Worm (Caenorhabditis elegans) whole organism, mixed stage, embryonic: ENCODE measurements around the gene K02E2.7.

ENCODE experiments used
- M03D4.4 ChIP-seq: sonication (generic microtip); optimal IDR thresholded peaks from 2 replicates; lab custom pipeline; 2017; ENCODE audit warnings: mild to moderate bottlenecking, missing genetic modification characterization, missing compliant biosample characterization
- bed-3 ChIP-seq: fragments of 200-800 bp; sonication (Bioruptor generic); optimal IDR thresholded peaks from 3 replicates; lab custom pipeline; 2018; ENCODE audit warnings: mild to moderate bottlenecking, missing genetic modification characterization, moderate library complexity, missing compliant biosample characterization
- blmp-1 ChIP-seq: fragments of 150-350 bp; optimal IDR thresholded peaks from 2 replicates; lab custom pipeline; 2014; ENCODE audit warnings: missing biosample characterization, missing genetic modification characterization
- ceh-39 ChIP-seq: fragments of 150-350 bp; optimal IDR thresholded peaks from 2 replicates; lab custom pipeline; 2014; ENCODE audit warnings: missing biosample characterization, missing genetic modification characterization
- ceh-43 ChIP-seq: fragments of 200-800 bp; sonication (Bioruptor generic); optimal IDR thresholded peaks from 2 replicates; lab custom pipeline; 2018; ENCODE audit warnings: mild to moderate bottlenecking, missing genetic modification characterization, moderate library complexity, missing compliant biosample characterization
- ceh-83 ChIP-seq: fragments of 200-800 bp; sonication (Bioruptor generic); optimal IDR thresholded peaks from 2 replicates; lab custom pipeline; 2018; ENCODE audit warnings: mild to moderate bottlenecking, missing genetic modification characterization, missing compliant biosample characterization
- ces-1 ChIP-seq: fragments of 150-350 bp; optimal IDR thresholded peaks from 2 replicates; lab custom pipeline; 2014; ENCODE audit warnings: missing biosample characterization, missing genetic modification reagents, missing genetic modification characterization
- cnd-1 ChIP-seq: fragments of 200-800 bp; sonication (Bioruptor generic); optimal IDR thresholded peaks from 2 replicates; lab custom pipeline; 2018; ENCODE audit warnings: mild to moderate bottlenecking, missing genetic modification characterization, missing compliant biosample characterization
- drap-1 ChIP-seq: fragments of 200-800 bp; sonication (Bioruptor generic); optimal IDR thresholded peaks from 3 replicates; lab custom pipeline; 2018; ENCODE audit warnings: mild to moderate bottlenecking, missing genetic modification characterization, missing compliant biosample characterization
- elt-1 ChIP-seq: sonication (generic microtip); optimal IDR thresholded peaks from 2 replicates; lab custom pipeline; 2017; ENCODE audit warnings: missing genetic modification characterization, mild to moderate bottlenecking, missing compliant biosample characterization, antibody characterized with exemption, moderate library complexity, borderline replicate concordance; ENCODE audit not compliant: insufficient read depth
- elt-3 ChIP-seq: fragments of 150-350 bp; optimal IDR thresholded peaks from 2 replicates; lab custom pipeline; 2014; ENCODE audit warnings: missing biosample characterization, missing genetic modification characterization
- flh-1 ChIP-seq: fragments of 200-800 bp; sonication (Bioruptor generic); optimal IDR thresholded peaks from 2 replicates; lab custom pipeline; 2018; ENCODE audit warnings: mild to moderate bottlenecking, missing genetic modification characterization, moderate library complexity, missing compliant biosample characterization
- ham-2 ChIP-seq: fragments of 200-800 bp; sonication (Bioruptor generic); optimal IDR thresholded peaks from 2 replicates; lab custom pipeline; 2018; ENCODE audit warnings: mild to moderate bottlenecking, missing genetic modification characterization, missing compliant biosample characterization
- hlh-1 ChIP-seq: fragments of 150-350 bp; optimal IDR thresholded peaks from 2 replicates; lab custom pipeline; 2014; ENCODE audit warnings: missing biosample characterization, missing genetic modification reagents, missing genetic modification characterization
- lin-13 ChIP-seq: fragments of 150-350 bp; optimal IDR thresholded peaks from 2 replicates; lab custom pipeline; 2014; ENCODE audit warnings: missing biosample characterization, missing genetic modification characterization
- lin-32 ChIP-seq: fragments of 200-800 bp; sonication (Bioruptor generic); optimal IDR thresholded peaks from 2 replicates; lab custom pipeline; 2018; ENCODE audit warnings: mild to moderate bottlenecking, missing genetic modification characterization, missing compliant biosample characterization
- lsy-2 ChIP-seq: fragments of 150-350 bp; optimal IDR thresholded peaks from 2 replicates; lab custom pipeline; 2014; ENCODE audit warnings: missing biosample characterization, missing genetic modification characterization
- mab-5 ChIP-seq: fragments of 150-350 bp; optimal IDR thresholded peaks from 2 replicates; lab custom pipeline; 2014; ENCODE audit warnings: missing biosample characterization, missing genetic modification characterization
- mep-1 ChIP-seq: fragments of 150-350 bp; optimal IDR thresholded peaks from 2 replicates; lab custom pipeline; 2017; ENCODE audit warnings: missing biosample characterization, missing genetic modification reagents, missing genetic modification characterization, inconsistent platforms
- mls-2 ChIP-seq: sonication (generic microtip); optimal IDR thresholded peaks from 2 replicates; lab custom pipeline; 2016; ENCODE audit warnings: mild to moderate bottlenecking, missing genetic modification characterization, moderate library complexity, missing compliant biosample characterization
- nhr-12 ChIP-seq: fragments of 150-350 bp; optimal IDR thresholded peaks from 2 replicates; lab custom pipeline; 2014; ENCODE audit warnings: missing biosample characterization, missing genetic modification characterization
- nhr-2 ChIP-seq: fragments of 150-350 bp; optimal IDR thresholded peaks from 2 replicates; lab custom pipeline; 2014; ENCODE audit warnings: missing biosample characterization, missing genetic modification characterization
- nhr-237 ChIP-seq: fragments of 150-350 bp; optimal IDR thresholded peaks from 2 replicates; lab custom pipeline; 2014; ENCODE audit warnings: missing biosample characterization, missing genetic modification characterization
- nhr-28 ChIP-seq: fragments of 150-350 bp; optimal IDR thresholded peaks from 2 replicates; lab custom pipeline; 2014; ENCODE audit warnings: missing biosample characterization, missing genetic modification characterization
- nhr-76 ChIP-seq: sonication (generic microtip); optimal IDR thresholded peaks from 2 replicates; lab custom pipeline; 2017; ENCODE audit warnings: missing biosample characterization, missing genetic modification characterization
- pha-4 ChIP-seq: fragments of 150-350 bp; optimal IDR thresholded peaks from 2 replicates; lab custom pipeline; 2018; ENCODE audit warnings: missing biosample characterization, missing genetic modification reagents, missing genetic modification characterization
- sem-2 ChIP-seq: fragments of 200-800 bp; sonication (Bioruptor generic); optimal IDR thresholded peaks from 2 replicates; lab custom pipeline; 2018; ENCODE audit warnings: mild to moderate bottlenecking, missing genetic modification characterization, missing compliant biosample characterization
- snpc-4 ChIP-seq: fragments of 150-350 bp; optimal IDR thresholded peaks from 2 replicates; lab custom pipeline; 2014; ENCODE audit warnings: missing biosample characterization, missing genetic modification characterization
- sptf-1 ChIP-seq: sonication (generic microtip); optimal IDR thresholded peaks from 2 replicates; lab custom pipeline; 2017; ENCODE audit warnings: mild to moderate bottlenecking, missing genetic modification characterization, moderate library complexity, missing compliant biosample characterization
- tbx-8 ChIP-seq: fragments of 200-800 bp; sonication (Bioruptor generic); optimal IDR thresholded peaks from 2 replicates; lab custom pipeline; 2018; ENCODE audit warnings: mild to moderate bottlenecking, missing genetic modification characterization, moderate library complexity, missing compliant biosample characterization
- unc-120 ChIP-seq: sonication (generic microtip); optimal IDR thresholded peaks from 2 replicates; lab custom pipeline; 2017; ENCODE audit warnings: missing genetic modification characterization, missing compliant biosample characterization; ENCODE audit not compliant: poor library complexity, severe bottlenecking
- unc-39 ChIP-seq: fragments of 150-350 bp; optimal IDR thresholded peaks from 2 replicates; lab custom pipeline; 2014; ENCODE audit warnings: missing biosample characterization, missing genetic modification characterization
- unc-62 ChIP-seq: fragments of 150-350 bp; optimal IDR thresholded peaks from 2 replicates; lab custom pipeline; 2014; ENCODE audit warnings: missing biosample characterization, missing genetic modification reagents, missing genetic modification characterization
- ztf-11 ChIP-seq: fragments of 150-350 bp; optimal IDR thresholded peaks from 2 replicates; lab custom pipeline; 2014; ENCODE audit warnings: missing biosample characterization, missing genetic modification characterization

The K02E2.7 gene

DNA sequence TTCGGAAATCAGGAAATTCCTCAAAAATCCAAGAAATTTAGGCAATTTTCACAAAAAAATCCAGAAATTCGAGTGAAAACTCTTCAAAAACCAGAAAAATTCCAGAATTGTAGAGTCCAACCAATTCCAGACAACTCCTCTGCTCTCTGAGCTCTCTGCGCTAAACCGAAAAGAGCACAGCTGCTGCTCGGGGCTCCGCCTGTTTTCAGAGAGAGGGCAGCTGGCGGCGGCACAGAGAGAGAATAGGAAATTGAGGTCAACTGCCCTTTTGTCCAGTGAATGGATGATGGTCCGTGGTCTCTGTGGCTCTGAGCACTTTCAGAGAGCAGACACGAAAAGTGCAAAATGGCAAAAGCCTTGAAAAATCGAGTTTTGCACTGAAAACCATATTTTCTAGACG is 22.2 kb upstream of the K02E2.7 start:
- TF ChIP-seq elt-1 (no peak), hlh-1 (tag; lab: Kevin White, UChicago) (peak; percentile 76)

DNA sequence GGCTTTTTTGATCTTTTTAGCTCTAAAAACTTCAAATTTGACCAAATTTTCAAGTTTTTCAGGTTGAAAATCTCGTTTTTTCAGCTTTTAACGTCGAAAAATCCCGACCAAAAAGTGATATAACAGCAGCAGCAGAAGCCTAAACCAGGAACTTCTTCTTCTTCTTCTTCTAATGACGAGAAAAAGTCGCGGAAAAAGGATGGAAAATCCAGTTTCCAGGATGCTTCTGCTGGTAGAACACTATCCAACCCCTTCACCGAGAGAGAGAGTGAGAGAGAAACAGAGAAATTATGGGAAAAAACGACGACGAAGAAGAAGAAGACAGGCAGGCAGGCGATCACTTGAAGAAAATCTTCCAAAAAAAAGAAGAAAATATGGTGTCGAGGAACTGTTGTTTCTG is 20.0 kb upstream of the K02E2.7 start:
- no peak for TF ChIP-seq ceh-39 (tag; lab: Kevin White, UChicago)

DNA sequence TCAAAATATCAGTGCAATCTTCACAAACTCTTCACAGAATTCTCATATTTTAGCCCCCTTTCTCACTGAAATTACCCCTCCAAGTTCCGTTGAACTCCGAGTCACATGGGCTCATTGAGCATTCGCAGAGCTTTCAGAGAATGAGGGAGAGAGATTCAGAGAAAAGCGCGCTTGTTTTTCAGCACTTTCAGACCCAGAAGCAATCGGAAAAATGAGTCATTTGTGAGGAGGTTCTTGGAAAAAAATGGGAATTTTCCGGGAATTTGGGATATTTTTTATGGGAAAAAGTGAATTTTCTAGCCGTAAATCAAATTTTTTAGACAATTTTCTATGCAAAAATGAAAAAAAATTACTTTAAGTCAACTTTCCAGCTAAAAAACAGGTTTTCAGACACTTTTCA is 16.0 kb upstream of the K02E2.7 start:
- no peak for TF ChIP-seq elt-1
- TF ChIP-seq nhr-28 (tag; lab: Kevin White, UChicago) = no peak
- no peak for TF ChIP-seq ztf-11 (tag; lab: Kevin White, UChicago)
- TF ChIP-seq mab-5 (tag; lab: Kevin White, UChicago) = no peak
- no peak for TF ChIP-seq unc-120 (tag; lab: Kevin White, UChicago)
- no peak for TF ChIP-seq sem-2

DNA sequence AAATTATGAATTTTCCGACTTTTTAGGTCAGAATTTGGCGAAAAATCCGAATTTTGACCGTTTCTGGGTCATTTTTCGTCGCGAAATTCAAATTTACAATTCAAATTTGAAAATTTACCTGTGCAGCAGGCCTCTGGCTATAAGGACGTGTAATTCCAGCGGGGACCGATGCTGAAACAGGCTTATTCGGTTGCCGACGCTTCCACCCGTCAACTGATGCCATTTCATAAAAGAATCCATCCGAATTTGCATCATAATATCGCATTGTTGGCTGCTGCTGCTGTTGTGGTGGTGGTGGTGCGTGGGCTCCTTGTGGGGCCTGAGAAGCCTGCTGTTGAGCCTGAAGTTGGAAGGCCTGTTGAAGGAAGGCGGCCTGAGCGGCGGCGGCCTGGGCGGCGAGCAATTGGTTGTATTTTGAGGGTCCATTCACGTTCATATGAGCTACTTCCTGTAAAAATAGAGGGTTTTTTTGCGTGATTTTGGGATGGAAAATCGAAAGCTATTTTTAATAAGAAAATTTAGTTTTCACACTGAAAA is 12.8 kb upstream of the K02E2.7 start:
- TF ChIP-seq ces-1 (GFP tag; lab: Kevin White, UChicago) (no peak), drap-1 (peak; percentile 19)

DNA sequence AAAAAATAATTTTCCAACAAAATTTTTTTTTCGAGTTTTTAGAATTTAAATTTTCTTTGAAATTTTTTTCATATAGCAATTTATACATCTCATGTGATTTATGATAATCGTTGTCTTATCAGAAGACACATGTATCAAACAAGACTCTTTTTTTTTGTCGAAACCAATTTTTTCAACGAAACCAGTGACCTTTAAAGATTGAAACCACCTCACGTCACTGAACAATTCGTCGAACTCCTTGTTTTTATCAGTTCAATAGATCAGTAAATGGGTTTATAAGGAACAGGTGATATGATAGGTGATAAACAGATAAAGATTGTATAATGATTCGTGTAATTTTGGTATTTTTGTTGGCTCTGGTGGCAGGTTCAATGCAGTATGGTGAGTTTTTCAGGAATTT is 6.9 kb upstream of the K02E2.7 start, which contains the start of gene cnc-7:
cnc-7 (plus strand) TSS at position 301 of the 400 bp plus-strand sequence.
- TF ChIP-seq nhr-76 (tag; lab: Kevin White, UChicago) = no peak
- TF ChIP-seq nhr-28 (tag; lab: Kevin White, UChicago) = no peak
- TF ChIP-seq unc-62 (GFP tag; lab: Kevin White, UChicago) = no peak
- TF ChIP-seq lin-32 (GFP tag; lab: Kevin White, UChicago) = no peak
- TF ChIP-seq nhr-2 = no peak
- TF ChIP-seq sptf-1 (tag; lab: Kevin White, UChicago) = no peak
- TF ChIP-seq blmp-1 (tag; lab: Kevin White, UChicago) = no peak
- TF ChIP-seq flh-1 = no peak
- TF ChIP-seq unc-39 = no peak
- no peak for TF ChIP-seq hlh-1 (tag; lab: Kevin White, UChicago)
- no peak for TF ChIP-seq ceh-83 (GFP tag; lab: Kevin White, UChicago)
- TF ChIP-seq bed-3 (GFP tag; lab: Kevin White, UChicago) = no peak
- no peak for TF ChIP-seq pha-4 (tag; lab: Kevin White, UChicago)
- TF ChIP-seq snpc-4 (tag; lab: Kevin White, UChicago) = no peak
- TF ChIP-seq mls-2 (tag; lab: Kevin White, UChicago) = no peak
- no peak for TF ChIP-seq ceh-39 (tag; lab: Kevin White, UChicago)
- no peak for TF ChIP-seq unc-120 (tag; lab: Kevin White, UChicago)
- TF ChIP-seq, all 35 proteins: peak for 0

DNA sequence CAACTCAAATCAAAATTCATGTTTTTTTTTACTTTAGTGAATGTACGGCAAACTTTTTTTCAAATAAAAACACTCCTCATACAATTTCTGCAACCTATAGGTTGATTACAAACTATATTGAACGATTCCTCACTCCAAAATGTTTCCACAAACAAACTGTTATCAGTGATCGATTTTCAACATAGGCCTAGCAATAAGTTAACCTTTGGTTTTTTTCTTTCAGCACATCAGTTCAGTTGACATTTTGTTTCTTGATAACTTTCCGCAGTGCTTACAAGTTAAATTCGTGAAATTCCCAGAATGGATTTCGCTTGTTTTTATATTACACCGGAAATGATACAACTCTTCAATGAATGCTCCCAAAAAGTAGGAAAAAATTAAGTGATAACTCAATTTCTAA is 573 bp upstream of the K02E2.7 start, which contains the start of gene F53H2.1:
F53H2.1 (plus strand) TSS at position 301 of the 400 bp plus-strand sequence.
- no peak for TF ChIP-seq mep-1 (tag; lab: Kevin White, UChicago)
- TF ChIP-seq elt-3 = no peak
- no peak for TF ChIP-seq cnd-1 (tag; lab: Kevin White, UChicago)
- TF ChIP-seq mls-2 (tag; lab: Kevin White, UChicago) = no peak
- TF ChIP-seq nhr-2 = no peak
- no peak for TF ChIP-seq ztf-11 (tag; lab: Kevin White, UChicago)
- TF ChIP-seq sptf-1 (tag; lab: Kevin White, UChicago) = no peak
- TF ChIP-seq elt-1 = no peak
- no peak for TF ChIP-seq sem-2
- no peak for TF ChIP-seq ceh-83 (GFP tag; lab: Kevin White, UChicago)
- no peak for TF ChIP-seq mab-5 (tag; lab: Kevin White, UChicago)
- no peak for TF ChIP-seq ces-1 (GFP tag; lab: Kevin White, UChicago)
- TF ChIP-seq nhr-237 (tag; lab: Kevin White, UChicago) = no peak

DNA sequence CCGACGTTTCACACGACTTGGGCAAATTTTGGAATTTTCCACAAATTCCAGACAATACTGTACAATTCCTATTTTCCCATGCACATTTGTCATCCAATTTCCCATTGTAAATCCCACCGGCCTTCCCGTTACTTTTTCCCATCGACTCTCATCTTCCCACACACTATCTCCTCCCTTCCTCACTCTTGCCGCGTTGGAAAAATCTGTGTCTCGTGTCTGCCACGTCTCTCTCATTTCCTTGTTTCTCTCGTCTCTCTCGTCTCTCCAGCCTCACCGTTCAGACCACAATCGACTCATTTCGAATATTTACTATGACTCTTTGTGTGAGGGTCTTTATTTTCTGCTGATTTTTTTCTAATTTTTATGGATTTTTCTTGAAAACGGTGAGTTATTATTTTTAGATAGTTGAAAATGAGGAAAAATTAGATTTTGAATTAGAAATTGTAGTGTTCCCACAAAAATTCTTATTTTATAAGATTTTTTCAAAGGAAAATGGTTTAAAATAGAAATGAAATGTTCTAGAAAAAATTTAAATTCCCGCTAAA is 3.7 kb downstream of the K02E2.7 start, which contains the start of gene K02E2.11:
K02E2.11 (plus strand) TSS at position 251 of the 545 bp plus-strand sequence.
- TF ChIP-seq pha-4 (tag; lab: Kevin White, UChicago) (peak; percentile 46), ceh-83 (GFP tag; lab: Kevin White, UChicago) (no peak), cnd-1 (tag; lab: Kevin White, UChicago) (no peak), lin-13 (tag; lab: Kevin White, UChicago) (peak; percentile 13), snpc-4 (tag; lab: Kevin White, UChicago) (no peak), ceh-39 (tag; lab: Kevin White, UChicago) (peak; percentile 53), M03D4.4 (tag; lab: Kevin White, UChicago) (no peak), blmp-1 (tag; lab: Kevin White, UChicago) (no peak), hlh-1 (tag; lab: Kevin White, UChicago) (peak; percentile 58), nhr-237 (tag; lab: Kevin White, UChicago) (peak; percentile 0), nhr-28 (tag; lab: Kevin White, UChicago) (no peak), unc-39 (no peak), tbx-8 (GFP tag; lab: Kevin White, UChicago) (no peak), nhr-12 (tag; lab: Kevin White, UChicago) (no peak), unc-62 (GFP tag; lab: Kevin White, UChicago) (peak; percentile 37), ceh-43 (GFP tag; lab: Kevin White, UChicago) (no peak), flh-1 (no peak), sem-2 (no peak), lsy-2 (no peak), drap-1 (peak; percentile 49), ham-2 (GFP tag; lab: Kevin White, UChicago) (no peak), ces-1 (GFP tag; lab: Kevin White, UChicago) (peak; percentile 42), ztf-11 (tag; lab: Kevin White, UChicago) (no peak), elt-1 (no peak)
